Worm (Caenorhabditis elegans) whole organism, late embryonic: Measurements from ENCODE around the gene clec-88.

Experiments
- ama-1 ChIP-seq: fragments of 150-350 bp; optimal IDR thresholded peaks from 2 replicates; lab custom pipeline; 2014
- ceh-2 ChIP-seq: sonication (generic microtip); optimal IDR thresholded peaks from 2 replicates; lab custom pipeline; 2016; ENCODE audit warnings: missing genotype, missing genetic modification characterization, missing compliant biosample characterization
- ceh-45 ChIP-seq: fragments of 200-800 bp; sonication (Bioruptor generic); IDR thresholded peaks from 2 replicates; pipeline ENCODE4 v1.3.6; 2022; ENCODE audit warnings: missing genetic modification reagents, missing genetic modification characterization, missing compliant biosample characterization

- TF ChIP-seq ceh-45 (no peak), ceh-2 (tag; lab: Kevin White, UChicago) (no peak), ama-1 (lab: Kevin White, UChicago) (no peak)
These were observed 15.3 kb downstream of the clec-88 start, which contains the start of gene F58F12.12 for ce11 chrII:6380866-6381265.
